Worm (Caenorhabditis elegans): ENCODE results near the gene D2024.4.
A peak's percentile ranks its signal among the peaks of the same experiment; 100 is the strongest.

D2024.4 gene

ce11 chrIV:7196853-7197252 lies 34.2 kb upstream of the D2024.4 start, which contains the start of gene unc-8:
Gene unc-8 (plus strand): TSS chrIV:7197153.
- TF ChIP-seq ztf-11 (tag; optimal IDR thresholded peaks at IDR 0.05), result no peak
- no peak for TF ChIP-seq hlh-11 (tag; optimal IDR thresholded peaks at IDR 0.05)
- no peak for TF ChIP-seq attf-4 (tag; optimal IDR thresholded peaks at IDR 0.05)
- no peak for TF ChIP-seq zip-11 (GFP tag; IDR thresholded peaks at IDR 0.05)
- no peak for TF ChIP-seq unc-39 (tag; optimal IDR thresholded peaks at IDR 0.05)
- no peak for TF ChIP-seq Y48G9A.11 (GFP tag; IDR thresholded peaks at IDR 0.05)
- no peak for TF ChIP-seq Y75B8A.6 (GFP tag; IDR thresholded peaks at IDR 0.05)
- no peak for TF ChIP-seq ceh-44 (GFP tag; IDR thresholded peaks at IDR 0.05)
- TF ChIP-seq lin-13 (GFP tag; optimal IDR thresholded peaks at IDR 0.05), result no peak
- TF ChIP-seq snpc-4 (tag; optimal IDR thresholded peaks at IDR 0.05), result no peak
- TF ChIP-seq jun-1 (tag; optimal IDR thresholded peaks at IDR 0.05), result no peak
- TF ChIP-seq spr-1 (tag; optimal IDR thresholded peaks at IDR 0.05), result no peak
- TF ChIP-seq dve-1 (tag; optimal IDR thresholded peaks at IDR 0.05; ENCODE audit: insufficient read depth), result no peak
- no peak for TF ChIP-seq Y5F2A.4 (GFP tag; optimal IDR thresholded peaks at IDR 0.05)
- TF ChIP-seq ceh-82 (tag; optimal IDR thresholded peaks at IDR 0.05), result no peak
- no peak for TF ChIP-seq nhr-237 (tag; optimal IDR thresholded peaks at IDR 0.05)
- TF ChIP-seq lim-7 (GFP tag; IDR thresholded peaks at IDR 0.05), result no peak
- no peak for TF ChIP-seq pha-4 (GFP tag; IDR thresholded peaks at IDR 0.05)
- TF ChIP-seq pha-4 (tag; optimal IDR thresholded peaks at IDR 0.05), result no peak

- TF ChIP-seq sdz-12 (GFP tag; optimal IDR thresholded peaks at IDR 0.05) (no peak), D1046.2 (GFP tag; IDR thresholded peaks at IDR 0.05) (no peak), daf-8 (GFP tag; IDR thresholded peaks at IDR 0.05) (no peak), nhr-6 (tag; optimal IDR thresholded peaks at IDR 0.05) (no peak), ceh-20 (GFP tag; IDR thresholded peaks at IDR 0.05) (no peak), snpc-4 (tag; optimal IDR thresholded peaks at IDR 0.05) (no peak), mdl-1 (tag; optimal IDR thresholded peaks at IDR 0.05) (no peak), dve-1 (tag; optimal IDR thresholded peaks at IDR 0.05; ENCODE audit: insufficient read depth) (no peak), aha-1 (tag) (no peak), ama-1 (optimal IDR thresholded peaks at IDR 0.05) (no peak), jun-1 (tag; optimal IDR thresholded peaks at IDR 0.05) (no peak)
Observed at ce11 chrIV:7203696-7204095, 27.3 kb upstream of the D2024.4 start, which contains the start of gene R13A1.3. Gene R13A1.3 (plus strand): TSS chrIV:7203996.

- TF ChIP-seq lim-7 (GFP tag; IDR thresholded peaks at IDR 0.05) (no peak), daf-19 (GFP tag; conservative IDR thresholded peaks at IDR 0.05) (no peak), F49E8.2 (tag; optimal IDR thresholded peaks at IDR 0.05; ENCODE audit: borderline replicate concordance) (no peak), daf-8 (GFP tag; IDR thresholded peaks at IDR 0.05) (no peak), dve-1 (tag; optimal IDR thresholded peaks at IDR 0.05; ENCODE audit: insufficient read depth) (no peak), T20F7.1 (GFP tag; optimal IDR thresholded peaks at IDR 0.05) (no peak), ztf-7 (tag; optimal IDR thresholded peaks at IDR 0.05) (no peak), mxl-3 (GFP tag; optimal IDR thresholded peaks at IDR 0.05) (no peak), dmd-8 (GFP tag; IDR thresholded peaks at IDR 0.05) (no peak)
Observed at ce11 chrIV:7205969-7206368, 25.1 kb upstream of the D2024.4 start, which contains the start of gene kcc-1. Gene kcc-1 (plus strand): TSS chrIV:7206269.

ce11 chrIV:7208961-7209360 lies 22.1 kb upstream of the D2024.4 start:
- no peak for TF ChIP-seq lsy-2 (tag; optimal IDR thresholded peaks at IDR 0.05)
- no peak for TF ChIP-seq pha-4 (GFP tag; IDR thresholded peaks at IDR 0.05)
- TF ChIP-seq pha-4 (tag; optimal IDR thresholded peaks at IDR 0.05), result no peak
- no peak for TF ChIP-seq aha-1 (tag)

ce11 chrIV:7211313-7211712 lies 19.7 kb upstream of the D2024.4 start:
- TF ChIP-seq unc-62 (GFP tag; optimal IDR thresholded peaks at IDR 0.05 in 1 of 2), result peak in 1 of 2 experiments; percentile 54
- TF ChIP-seq unc-62 (tag; optimal IDR thresholded peaks at IDR 0.05), result no peak
- no peak for TF ChIP-seq Y105C5A.15 (GFP tag; IDR thresholded peaks at IDR 0.05)
- no peak for TF ChIP-seq ceh-82 (tag; optimal IDR thresholded peaks at IDR 0.05)
- no peak for TF ChIP-seq ceh-20 (GFP tag; IDR thresholded peaks at IDR 0.05)
- no peak for TF ChIP-seq duxl-1 (tag; optimal IDR thresholded peaks at IDR 0.05; ENCODE audit: poor library complexity)
- no peak for TF ChIP-seq attf-4 (tag; optimal IDR thresholded peaks at IDR 0.05)
- TF ChIP-seq lin-38 (GFP tag; IDR thresholded peaks at IDR 0.05), result no peak
- TF ChIP-seq unc-39 (tag; optimal IDR thresholded peaks at IDR 0.05), result no peak
